Worm (Caenorhabditis elegans) whole organism, L4/young adult: ENCODE results near the gene tni-3.

ENCODE experiments used
- W03F9.2 ChIP-seq: fragments of 150-350 bp; optimal IDR thresholded peaks from 2 replicates; lab custom pipeline; 2014; ENCODE audit warnings: missing biosample characterization, missing genetic modification characterization
- dao-5 ChIP-seq: sonication (generic microtip); optimal IDR thresholded peaks from 2 replicates; lab custom pipeline; 2016; ENCODE audit warnings: missing genotype, missing genetic modification characterization, moderate library complexity, missing compliant biosample characterization
- him-1 ChIP-seq: sonication (generic microtip); optimal IDR thresholded peaks from 2 replicates; lab custom pipeline; 2016; ENCODE audit warnings: missing genotype, missing genetic modification reagents, missing genetic modification characterization, missing compliant biosample characterization

DNA sequence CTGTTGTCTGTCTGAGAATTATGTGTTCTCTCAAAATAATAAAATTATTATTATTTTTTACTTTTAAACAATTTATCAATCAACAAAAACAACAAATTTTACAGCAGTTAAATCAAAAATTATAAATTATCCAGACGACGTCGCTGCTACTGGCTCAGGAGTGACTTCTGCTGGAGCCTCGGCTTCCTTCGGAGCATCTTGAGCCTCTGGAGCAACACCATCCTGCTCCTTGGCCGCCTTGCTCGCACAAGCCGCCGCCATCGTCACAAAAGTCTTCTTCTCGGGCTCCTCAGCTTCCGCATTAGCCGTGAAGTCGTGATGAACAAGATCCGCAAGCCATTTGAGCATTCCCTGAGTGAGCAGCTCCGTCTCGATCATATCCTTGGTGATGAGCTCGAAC lies 42.2 kb downstream of the tni-3 start:
- TF ChIP-seq W03F9.2 = no peak
- TF ChIP-seq him-1 (tag; lab: Kevin White, UChicago) = no peak
- TF ChIP-seq dao-5 (tag; lab: Kevin White, UChicago) = no peak
